Fruit fly (Drosophila melanogaster) whole organism, embryonic: ENCODE data around the gene mei-P26.

Source experiments
- Aef1 ChIP-seq: fragments of 200-800 bp; sonication (Bioruptor generic); IDR thresholded peaks from 3 replicates; pipeline ENCODE4 v1.3.6; 2022; ENCODE audit warnings: missing biosample characterization, missing genetic modification characterization
- Antp ChIP-seq: fragments of 200-800 bp; sonication (Bioruptor generic); optimal IDR thresholded peaks from 3 replicates; lab custom pipeline; 2016; ENCODE audit warnings: missing biosample characterization, missing genetic modification characterization
- B-H2 ChIP-seq: fragments of 200-800 bp; sonication (Bioruptor generic); optimal IDR thresholded peaks from 2 replicates; lab custom pipeline; 2018; ENCODE audit warnings: missing biosample characterization, mild to moderate bottlenecking, missing genetic modification characterization
- BEAF-32 ChIP-seq: fragments of 200-800 bp; sonication (Bioruptor generic); optimal IDR thresholded peaks from 3 replicates; lab custom pipeline; 2017; ENCODE audit warnings: missing biosample characterization, missing genetic modification characterization, mild to moderate bottlenecking, moderate library complexity, missing genetic modification reagents
- Bgb ChIP-seq: fragments of 200-800 bp; sonication (Bioruptor generic); IDR thresholded peaks from 2 replicates; pipeline ENCODE4 v1.3.6; 2022; ENCODE audit warnings: missing biosample characterization, missing genetic modification characterization; ENCODE audit not compliant: partially characterized antibody
- CG12299 ChIP-seq: fragments of 200-800 bp; sonication (Bioruptor generic); optimal IDR thresholded peaks from 2 replicates; lab custom pipeline; 2018; ENCODE audit warnings: missing biosample characterization, mild to moderate bottlenecking, missing genetic modification characterization
- CG12391 ChIP-seq: fragments of 200-800 bp; sonication (Bioruptor generic); optimal IDR thresholded peaks from 3 replicates; lab custom pipeline; 2018; ENCODE audit warnings: missing biosample characterization, mild to moderate bottlenecking, missing genetic modification characterization, moderate library complexity
- CG12942 ChIP-seq: fragments of 200-800 bp; sonication (Bioruptor generic); optimal IDR thresholded peaks from 3 replicates; lab custom pipeline; 2016; ENCODE audit warnings: missing biosample characterization, missing genetic modification characterization
- CG13287 ChIP-seq: fragments of 200-800 bp; sonication (Bioruptor generic); IDR thresholded peaks from 2 replicates; pipeline ENCODE4 v1.3.6; 2022; ENCODE audit warnings: missing biosample characterization, missing genetic modification characterization; ENCODE audit not compliant: partially characterized antibody
- CG14965 ChIP-seq: fragments of 200-800 bp; sonication (Bioruptor generic); optimal IDR thresholded peaks from 2 replicates; lab custom pipeline; 2016; ENCODE audit warnings: missing biosample characterization, missing genetic modification characterization, borderline replicate concordance
- CG15514 ChIP-seq: fragments of 200-800 bp; sonication (Bioruptor generic); optimal IDR thresholded peaks from 3 replicates; lab custom pipeline; 2017; ENCODE audit warnings: missing biosample characterization, missing genetic modification characterization, mild to moderate bottlenecking, moderate library complexity, missing genetic modification reagents
- CG15696 ChIP-seq: fragments of 200-800 bp; sonication (Bioruptor generic); optimal IDR thresholded peaks from 2 replicates; lab custom pipeline; 2019; ENCODE audit warnings: missing biosample characterization, mild to moderate bottlenecking, missing genetic modification characterization, moderate library complexity
- CG16813 ChIP-seq: fragments of 200-800 bp; sonication (Bioruptor generic); IDR thresholded peaks from 3 replicates; pipeline ENCODE4 v1.3.6; 2022; ENCODE audit warnings: missing biosample characterization, missing genetic modification characterization; ENCODE audit not compliant: partially characterized antibody
- CG2199 ChIP-seq: fragments of 200-800 bp; sonication (Bioruptor generic); IDR thresholded peaks from 3 replicates; pipeline ENCODE4 v1.3.6; 2022; ENCODE audit warnings: missing biosample characterization, missing genetic modification characterization
- CG2889 ChIP-seq: fragments of 200-800 bp; sonication (Bioruptor generic); IDR thresholded peaks from 3 replicates; pipeline ENCODE4 v1.3.6; 2022; ENCODE audit warnings: missing biosample characterization, missing genetic modification characterization
- CG30431 ChIP-seq: fragments of 200-800 bp; sonication (Bioruptor generic); optimal IDR thresholded peaks from 2 replicates; lab custom pipeline; 2017; ENCODE audit warnings: missing biosample characterization, missing genetic modification characterization
- CG3065 ChIP-seq: fragments of 200-800 bp; sonication (Bioruptor generic); optimal IDR thresholded peaks from 2 replicates; lab custom pipeline; 2016; ENCODE audit warnings: missing biosample characterization, missing genetic modification characterization
- CG3995 ChIP-seq: fragments of 200-800 bp; sonication (Bioruptor generic); optimal IDR thresholded peaks from 3 replicates; lab custom pipeline; 2016; ENCODE audit warnings: missing biosample characterization, missing genetic modification characterization
- CG5245 ChIP-seq: fragments of 200-800 bp; sonication (Bioruptor generic); optimal IDR thresholded peaks from 3 replicates; lab custom pipeline; 2016; ENCODE audit warnings: missing biosample characterization, missing genetic modification characterization
- CG8944 ChIP-seq: fragments of 200-800 bp; sonication (Bioruptor generic); optimal IDR thresholded peaks from 3 replicates; lab custom pipeline; 2016; ENCODE audit warnings: missing biosample characterization, missing genetic modification characterization
- CG9797 ChIP-seq: fragments of 200-800 bp; sonication (Bioruptor generic); optimal IDR thresholded peaks from 3 replicates; lab custom pipeline; 2018; ENCODE audit warnings: missing biosample characterization, mild to moderate bottlenecking, missing genetic modification characterization
- D ChIP-seq, 2 experiments: fragments of 200-800 bp in 1 of 2; fragments of >200 bp in 1 of 2; sonication (Bioruptor generic) in 1 of 2; optimal IDR thresholded peaks; 2 replicates in 1 of 2; 3 replicates in 1 of 2; lab custom pipeline; 2017; ENCODE audit warnings: mild to moderate bottlenecking in 1 of 2, missing biosample characterization in 1 of 2, missing genetic modification characterization in 1 of 2, missing genetic modification reagents in 1 of 2
- Dll ChIP-seq: fragments of 200-800 bp; sonication (Bioruptor generic); IDR thresholded peaks from 4 replicates; pipeline ENCODE4 v1.3.6; 2022; ENCODE audit warnings: missing biosample characterization, missing genetic modification characterization; ENCODE audit not compliant: partially characterized antibody
- E2f2 ChIP-seq: fragments of 200-800 bp; sonication (Bioruptor generic); IDR thresholded peaks from 2 replicates; pipeline ENCODE4 v1.3.6; 2022; ENCODE audit warnings: missing biosample characterization, missing genetic modification characterization
- Ets97D ChIP-seq: fragments of 200-800 bp; sonication (Bioruptor generic); optimal IDR thresholded peaks from 3 replicates; lab custom pipeline; 2016; ENCODE audit warnings: missing biosample characterization, missing genetic modification characterization
- MTF-1 ChIP-seq: fragments of 200-800 bp; sonication (Bioruptor generic); optimal IDR thresholded peaks from 2 replicates; lab custom pipeline; 2018; ENCODE audit warnings: missing biosample characterization, mild to moderate bottlenecking, missing genetic modification characterization, borderline replicate concordance
- PHDP ChIP-seq: fragments of 200-800 bp; sonication (Bioruptor generic); optimal IDR thresholded peaks from 3 replicates; lab custom pipeline; 2018; ENCODE audit warnings: missing biosample characterization, mild to moderate bottlenecking, missing genetic modification characterization, moderate library complexity
- Scr ChIP-seq: fragments of 200-800 bp; sonication (Bioruptor generic); IDR thresholded peaks from 2 replicates; pipeline ENCODE4 v1.3.6; 2022; ENCODE audit warnings: missing biosample characterization, missing genetic modification characterization; ENCODE audit not compliant: partially characterized antibody
- Sin3A ChIP-seq: fragments of >200 bp; optimal IDR thresholded peaks from 2 replicates; lab custom pipeline; 2018
- Trl ChIP-seq, 3 experiments: fragments of >200 bp in 2 of 3; fragments of 200-800 bp in 1 of 3; sonication (Bioruptor generic) in 1 of 3; optimal IDR thresholded peaks; 2 replicates in 1 of 3; 3 replicates in 2 of 3; lab custom pipeline; 2016 to 2017; ENCODE audit warnings: missing biosample characterization in 1 of 3, missing genetic modification characterization in 1 of 3
- amos ChIP-seq: fragments of 200-800 bp; sonication (Bioruptor generic); IDR thresholded peaks from 2 replicates; pipeline ENCODE4 v1.3.6; 2022; ENCODE audit warnings: missing biosample characterization, missing genetic modification characterization; ENCODE audit not compliant: partially characterized antibody
- chinmo ChIP-seq: fragments of 200-800 bp; sonication (Bioruptor generic); IDR thresholded peaks from 4 replicates; pipeline ENCODE4 v1.3.6; 2022; ENCODE audit warnings: missing biosample characterization, missing genetic modification characterization; ENCODE audit not compliant: partially characterized antibody
- crp ChIP-seq, 2 experiments: fragments of 200-800 bp; sonication (Bioruptor generic); optimal IDR thresholded peaks; 2 replicates in 1 of 2; 3 replicates in 1 of 2; lab custom pipeline; 2017; ENCODE audit warnings: missing biosample characterization in 2 of 2, missing genetic modification characterization in 2 of 2, mild to moderate bottlenecking in 1 of 2, moderate library complexity in 1 of 2
- dm ChIP-seq: fragments of 200-800 bp; sonication (Bioruptor generic); optimal IDR thresholded peaks from 3 replicates; lab custom pipeline; 2016; ENCODE audit warnings: missing biosample characterization, missing genetic modification characterization
- eve ChIP-seq, 2 experiments: fragments of >200 bp; optimal IDR thresholded peaks; 2 replicates each; lab custom pipeline; 2017; ENCODE audit warnings: missing biosample characterization in 2 of 2, missing genetic modification characterization in 2 of 2
- ftz-f1 ChIP-seq: fragments of 200-800 bp; sonication (Bioruptor generic); optimal IDR thresholded peaks from 2 replicates; lab custom pipeline; 2016; ENCODE audit warnings: missing biosample characterization, missing genetic modification characterization
- gfzf ChIP-seq: fragments of 200-800 bp; sonication (Bioruptor generic); optimal IDR thresholded peaks from 2 replicates; lab custom pipeline; 2016; ENCODE audit warnings: missing biosample characterization, mild to moderate bottlenecking, missing genetic modification characterization, moderate library complexity
- hkb ChIP-seq, 2 experiments: fragments of 200-800 bp in 1 of 2; fragments of >200 bp in 1 of 2; sonication (Bioruptor generic) in 1 of 2; IDR thresholded peaks in 1 of 2; optimal IDR thresholded peaks in 1 of 2; 2 replicates each; pipeline versions ENCODE4 v1.3.6 to Lab custom; 2017 to 2022; ENCODE audit warnings: missing biosample characterization in 1 of 2, missing genetic modification characterization in 1 of 2
- inv ChIP-seq: fragments of 200-800 bp; sonication (Bioruptor generic); IDR thresholded peaks from 2 replicates; pipeline ENCODE4 v1.3.6; 2022; ENCODE audit warnings: missing biosample characterization, missing genetic modification characterization; ENCODE audit not compliant: partially characterized antibody
- jumu ChIP-seq: fragments of 200-800 bp; sonication (Bioruptor generic); optimal IDR thresholded peaks from 3 replicates; lab custom pipeline; 2016; ENCODE audit warnings: missing biosample characterization, missing genetic modification characterization
- nerfin-2 ChIP-seq: fragments of 200-800 bp; sonication (Bioruptor generic); IDR thresholded peaks from 2 replicates; pipeline ENCODE4 v1.3.6; 2022; ENCODE audit warnings: missing biosample characterization, missing genetic modification characterization; ENCODE audit not compliant: partially characterized antibody
- sens ChIP-seq: fragments of 200-800 bp; sonication (Bioruptor generic); peaks from one replicate; lab custom pipeline; 2016; ENCODE audit warnings: missing biosample characterization, missing genetic modification characterization
- sisA ChIP-seq: fragments of 200-800 bp; sonication (Bioruptor generic); IDR thresholded peaks from 2 replicates; pipeline ENCODE4 v1.3.6; 2022; ENCODE audit warnings: missing biosample characterization, missing genetic modification characterization
- slbo ChIP-seq: fragments of 200-800 bp; sonication (Bioruptor generic); IDR thresholded peaks from 2 replicates; pipeline ENCODE4 v1.3.6; 2022; ENCODE audit warnings: missing biosample characterization, missing genetic modification characterization
- tx ChIP-seq: fragments of 200-800 bp; sonication (Bioruptor generic); optimal IDR thresholded peaks from 2 replicates; lab custom pipeline; 2016; ENCODE audit warnings: missing biosample characterization, missing genetic modification characterization
- unpg ChIP-seq: fragments of 200-800 bp; sonication (Bioruptor generic); optimal IDR thresholded peaks from 3 replicates; lab custom pipeline; 2018; ENCODE audit warnings: missing biosample characterization, mild to moderate bottlenecking, missing genetic modification characterization, moderate library complexity
- vnd ChIP-seq: fragments of 200-800 bp; sonication (Bioruptor generic); IDR thresholded peaks from 3 replicates; pipeline ENCODE4 v1.3.6; 2022; ENCODE audit warnings: missing biosample characterization, missing genetic modification characterization; ENCODE audit not compliant: partially characterized antibody
- zf30C ChIP-seq: fragments of 200-800 bp; sonication (Bioruptor generic); optimal IDR thresholded peaks from 3 replicates; lab custom pipeline; 2018; ENCODE audit warnings: missing biosample characterization, mild to moderate bottlenecking, missing genetic modification characterization

mei-P26 gene

dm6 chrX:9232199-9232598, 69.1 kb downstream of the mei-P26 start, which contains the start of gene CG12121 (continued):
- peak; percentile 71 for TF ChIP-seq vnd (GFP tag; lab: Robert Waterston, UW)
- no peak for TF ChIP-seq CG2889
- peak; percentile 44 for TF ChIP-seq ftz-f1 (GFP tag; lab: Kevin White, UChicago)
- no peak for TF ChIP-seq unpg (GFP tag; lab: Kevin White, UChicago)
- peak; percentile 75; the same call in 1 of the 4 replicates for TF ChIP-seq chinmo
- TF ChIP-seq Aef1 (GFP tag; lab: Robert Waterston, UW), result no peak
- TF ChIP-seq BEAF-32 (GFP tag; lab: Kevin White, UChicago), result peak; percentile 66
- TF ChIP-seq Scr, result peak; percentile 65
- TF ChIP-seq gfzf (GFP tag; lab: Kevin White, UChicago), result peak; percentile 57
- peak; percentile 42 for TF ChIP-seq CG9797 (GFP tag; lab: Kevin White, UChicago)
- TF ChIP-seq CG15696, result no peak
- peak in 1 of 2 experiments; percentile 19 for TF ChIP-seq crp (GFP tag; optimal IDR thresholded peaks at IDR 0.05; lab: Kevin White, UChicago)
- no peak for TF ChIP-seq Trl (optimal IDR thresholded peaks at IDR 0.05; lab: Kevin White, UChicago)
- TF ChIP-seq Trl (GFP tag; optimal IDR thresholded peaks at IDR 0.05; lab: Kevin White, UChicago), result no peak
- peak; percentile 59 for TF ChIP-seq CG16813 (GFP tag; lab: Robert Waterston, UW)
- peak; percentile 20 for TF ChIP-seq CG3995 (GFP tag; lab: Kevin White, UChicago)
- TF ChIP-seq hkb (optimal IDR thresholded peaks at IDR 0.05; lab: Kevin White, UChicago), result no peak
- TF ChIP-seq hkb (GFP tag; IDR thresholded peaks at IDR 0.05; lab: Robert Waterston, UW), result no peak
- TF ChIP-seq D (optimal IDR thresholded peaks at IDR 0.05; lab: Kevin White, UChicago), result no peak
- TF ChIP-seq D (GFP tag; optimal IDR thresholded peaks at IDR 0.05; lab: Kevin White, UChicago), result no peak
- TF ChIP-seq CG5245 (GFP tag; lab: Kevin White, UChicago), result no peak
- peak; percentile 82 for TF ChIP-seq CG13287 (GFP tag; lab: Robert Waterston, UW)
- TF ChIP-seq Sin3A (lab: Kevin White, UChicago), result no peak
- TF ChIP-seq Dll (GFP tag; lab: Robert Waterston, UW), result peak; percentile 71; the same call in 2 of the 4 replicates
- no peak for TF ChIP-seq sens
- peak; percentile 11 for TF ChIP-seq dm (GFP tag; lab: Kevin White, UChicago)
- no peak for TF ChIP-seq Antp
- peak; percentile 46; the same call in 1 of the 2 replicates for TF ChIP-seq inv (GFP tag; lab: Robert Waterston, UW)
- TF ChIP-seq CG3065 (GFP tag; lab: Kevin White, UChicago), result no peak
- no peak for TF ChIP-seq CG30431
- no peak for TF ChIP-seq CG12942 (GFP tag; lab: Kevin White, UChicago)
- no peak for TF ChIP-seq sisA (GFP tag; lab: Robert Waterston, UW)
- peak; percentile 75; the same call in 1 of the 2 replicates for TF ChIP-seq amos (GFP tag; lab: Robert Waterston, UW)
- peak; percentile 89 for TF ChIP-seq E2f2
- TF ChIP-seq tx (GFP tag; lab: Kevin White, UChicago), result no peak
- TF ChIP-seq nerfin-2 (GFP tag; lab: Robert Waterston, UW), result peak; percentile 72
- no peak for TF ChIP-seq zf30C (GFP tag; lab: Kevin White, UChicago)
- TF ChIP-seq eve (GFP tag; optimal IDR thresholded peaks at IDR 0.05; lab: Kevin White, UChicago), result no peak
- no peak for TF ChIP-seq CG12299 (tag; lab: Kevin White, UChicago)
- TF ChIP-seq PHDP (tag; lab: Kevin White, UChicago), result no peak
- TF ChIP-seq CG14965 (GFP tag; lab: Kevin White, UChicago), result no peak
- TF ChIP-seq Ets97D (GFP tag; lab: Kevin White, UChicago), result peak; percentile 49
- peak; percentile 80 for TF ChIP-seq Bgb (GFP tag; lab: Robert Waterston, UW)
- no peak for TF ChIP-seq slbo
- no peak for TF ChIP-seq CG2199
- no peak for TF ChIP-seq MTF-1 (GFP tag; lab: Kevin White, UChicago)
- no peak for TF ChIP-seq jumu
- TF ChIP-seq CG12391 (tag; lab: Kevin White, UChicago), result no peak
- no peak for TF ChIP-seq B-H2 (GFP tag; lab: Kevin White, UChicago)
- peak; percentile 71 for TF ChIP-seq CG15514 (GFP tag; lab: Kevin White, UChicago)
- no peak for TF ChIP-seq CG8944 (GFP tag; lab: Kevin White, UChicago)
